Worm (Caenorhabditis elegans) whole organism, L4/young adult: ENCODE data around the gene Y54G2A.41.
A peak's percentile ranks its signal among the peaks of the same experiment; 100 is the strongest.
"Not testable (repeated sequence)": the region's sequence is repeated elsewhere in the genome, so short reads cannot be mapped to it uniquely, and the experiment has no call there.

ENCODE experiments used
- W03F9.2 ChIP-seq: fragments of 150-350 bp; optimal IDR thresholded peaks from 2 replicates; lab custom pipeline; 2014; ENCODE audit warnings: missing biosample characterization, missing genetic modification characterization
- dao-5 ChIP-seq: sonication (generic microtip); optimal IDR thresholded peaks from 2 replicates; lab custom pipeline; 2016; ENCODE audit warnings: missing genotype, missing genetic modification characterization, moderate library complexity, missing compliant biosample characterization
- him-1 ChIP-seq: sonication (generic microtip); optimal IDR thresholded peaks from 2 replicates; lab custom pipeline; 2016; ENCODE audit warnings: missing genotype, missing genetic modification reagents, missing genetic modification characterization, missing compliant biosample characterization

Y54G2A.41 gene

DNA sequence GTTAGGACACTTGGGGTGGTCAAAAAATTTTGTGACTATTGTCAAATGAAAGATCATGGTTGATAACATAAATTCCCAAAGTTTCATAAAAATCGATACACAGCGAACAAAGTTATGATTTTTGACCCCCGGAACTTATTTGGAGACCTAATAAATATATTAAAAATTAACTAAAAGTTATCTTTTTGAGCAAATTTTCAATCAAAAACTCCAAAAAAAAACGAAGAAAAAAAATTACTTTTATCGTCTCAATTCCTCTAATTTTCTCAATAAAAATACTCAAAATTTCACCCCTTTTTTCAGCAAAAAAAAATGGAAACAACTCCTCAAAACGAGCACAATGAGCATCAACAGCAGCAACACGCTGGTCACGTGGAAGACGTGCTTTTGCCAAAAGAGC, 36.7 kb downstream of the Y54G2A.41 start, which contains the start of gene atln-1:
atln-1 (plus strand) TSS at position 301 of the 400 bp plus-strand sequence.
- not testable (repeated sequence) for TF ChIP-seq him-1 (tag; lab: Kevin White, UChicago); W03F9.2 (tag; lab: Kevin White, UChicago); dao-5

- TF ChIP-seq W03F9.2 (tag; lab: Kevin White, UChicago): no peak
- TF ChIP-seq him-1 (tag; lab: Kevin White, UChicago): no peak
- TF ChIP-seq dao-5: no peak
Measured at ce11 chrIV:2793956-2794355, 42.3 kb downstream of the Y54G2A.41 start.

- TF ChIP-seq him-1 (tag; lab: Kevin White, UChicago): no peak
Measured at ce11 chrIV:2798339-2798738, 46.7 kb downstream of the Y54G2A.41 start, which contains the start of gene Y54G2A.52. Y54G2A.52 (minus strand) TSS chrIV:2798686.

ce11 chrIV:2799389-2799788, 47.7 kb downstream of the Y54G2A.41 start, which contains the start of gene Y54G2A.10:
Y54G2A.10 (plus strand) TSS chrIV:2799689.
- no peak for TF ChIP-seq him-1 (tag; lab: Kevin White, UChicago)

DNA sequence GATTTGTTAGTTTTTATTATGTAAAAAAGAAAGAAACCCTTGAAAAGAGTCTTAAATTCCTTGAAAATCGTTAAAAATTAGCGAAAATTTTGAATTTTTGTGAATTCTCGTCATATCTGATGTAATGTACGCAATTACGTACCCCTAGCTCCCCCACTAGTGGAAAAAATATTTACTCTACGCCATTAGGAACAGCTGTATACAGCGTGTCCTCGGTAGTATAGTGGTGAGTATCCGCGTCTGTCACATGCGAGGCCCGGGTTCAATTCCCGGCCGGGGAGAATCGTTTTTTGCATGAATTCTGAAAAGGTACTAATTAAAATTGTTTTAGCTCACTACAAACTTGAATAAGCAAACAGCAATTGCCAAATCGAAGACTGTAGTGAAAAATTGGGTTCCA, 48.2 kb downstream of the Y54G2A.41 start:
- TF ChIP-seq W03F9.2 (tag; lab: Kevin White, UChicago): no peak
- no peak for TF ChIP-seq him-1 (tag; lab: Kevin White, UChicago)
- no peak for TF ChIP-seq dao-5

- TF ChIP-seq him-1 (tag; lab: Kevin White, UChicago): no peak
- no peak for TF ChIP-seq dao-5
- TF ChIP-seq W03F9.2 (tag; lab: Kevin White, UChicago): peak; percentile 30
Measured at ce11 chrIV:2801004-2801403, 49.3 kb downstream of the Y54G2A.41 start.

- not testable (repeated sequence) for TF ChIP-seq him-1 (tag; lab: Kevin White, UChicago); dao-5; W03F9.2 (tag; lab: Kevin White, UChicago)
Measured at ce11 chrIV:2801558-2801957, 49.9 kb downstream of the Y54G2A.41 start, which contains the start of gene Y54G2A.44. Y54G2A.44 (plus strand) TSS chrIV:2801858.

ce11 chrIV:2802193-2802592, 50.5 kb downstream of the Y54G2A.41 start:
- TF ChIP-seq W03F9.2 (tag; lab: Kevin White, UChicago): no peak
- TF ChIP-seq dao-5: no peak
- no peak for TF ChIP-seq him-1 (tag; lab: Kevin White, UChicago)
